Worm (Caenorhabditis elegans) whole organism, young adult: Measurements from ENCODE around the gene skpo-2.

Source experiments
- Y53G8AR.9 ChIP-seq: fragments of 200-800 bp; sonication (Bioruptor generic); conservative IDR thresholded peaks from 2 replicates; pipeline ENCODE4 v1.3.6; 2022; ENCODE audit warnings: missing genetic modification reagents, missing genetic modification characterization, missing compliant biosample characterization
- ceh-58 ChIP-seq: fragments of 200-800 bp; sonication (Bioruptor generic); IDR thresholded peaks from 2 replicates; pipeline ENCODE4 v1.3.6; 2022; ENCODE audit warnings: missing genetic modification characterization, missing compliant biosample characterization
- ekl-4 ChIP-seq: fragments of 200-800 bp; sonication (Bioruptor generic); IDR thresholded peaks from 2 replicates; pipeline ENCODE4 v1.3.6; 2022; ENCODE audit warnings: missing genetic modification reagents, missing genetic modification characterization, missing compliant biosample characterization
- hlh-26 ChIP-seq: fragments of 200-800 bp; sonication (Bioruptor generic); conservative IDR thresholded peaks from 2 replicates; pipeline ENCODE4 v1.3.6; 2022; ENCODE audit warnings: missing genetic modification reagents, missing genetic modification characterization, missing compliant biosample characterization
- lin-40 ChIP-seq: sonication (generic microtip); optimal IDR thresholded peaks from 2 replicates; lab custom pipeline; 2016; ENCODE audit warnings: missing genetic modification characterization, mild to moderate bottlenecking, missing compliant biosample characterization, missing genotype, missing genetic modification reagents
- pha-4 ChIP-seq: fragments of 150-350 bp; sonication (generic microtip); optimal IDR thresholded peaks from 2 replicates; lab custom pipeline; 2014; ENCODE audit warnings: missing biosample characterization, missing genetic modification reagents, missing genetic modification characterization
- snpc-1.1 ChIP-seq: sonication (generic microtip); optimal IDR thresholded peaks from 2 replicates; lab custom pipeline; 2017; ENCODE audit warnings: missing genetic modification characterization, mild to moderate bottlenecking, missing compliant biosample characterization, antibody characterized with exemption, moderate library complexity, missing genotype, missing genetic modification reagents; ENCODE audit not compliant: insufficient read depth
- snpc-1.3 ChIP-seq: sonication (generic microtip); optimal IDR thresholded peaks from 2 replicates; lab custom pipeline; 2017; ENCODE audit warnings: missing genetic modification characterization, mild to moderate bottlenecking, missing compliant biosample characterization, antibody characterized with exemption, moderate library complexity, missing genotype, missing genetic modification reagents; ENCODE audit not compliant: insufficient read depth
- snpc-4 ChIP-seq, 5 experiments: fragments of 150-350 bp in 1 of 5; sonication (generic microtip) in 4 of 5; optimal IDR thresholded peaks; 2 replicates each; lab custom pipeline; 2014 to 2018; ENCODE audit warnings: missing genetic modification characterization in 5 of 5, missing biosample characterization in 3 of 5, antibody characterized with exemption in 2 of 5, mild to moderate bottlenecking in 2 of 5, missing compliant biosample characterization in 2 of 5, missing genotype in 2 of 5, moderate library complexity in 2 of 5, missing genetic modification reagents in 1 of 5
- unc-62 ChIP-seq: fragments of 150-350 bp; optimal IDR thresholded peaks from 2 replicates; lab custom pipeline; 2014; ENCODE audit warnings: missing biosample characterization, missing genetic modification reagents, missing genetic modification characterization

ce11 chrII:3387503-3387902, 48.8 kb downstream of the skpo-2 start, which contains the start of gene T06D4.6:
- TF ChIP-seq Y53G8AR.9 (GFP tag; lab: Robert Waterston, UW) = no peak
- no peak for TF ChIP-seq snpc-1.1
- no peak for TF ChIP-seq lin-40 (tag; lab: Kevin White, UChicago)
- no peak for TF ChIP-seq hlh-26 (GFP tag; lab: Robert Waterston, UW)
- no peak for TF ChIP-seq pha-4
- no peak for TF ChIP-seq snpc-1.3 (tag; lab: Kevin White, UChicago)
- no peak for TF ChIP-seq ekl-4 (GFP tag; lab: Robert Waterston, UW)
- no peak for TF ChIP-seq unc-62 (GFP tag; lab: Kevin White, UChicago)
- TF ChIP-seq ceh-58 (GFP tag; lab: Robert Waterston, UW) = no peak
- TF ChIP-seq snpc-4 (GFP tag; optimal IDR thresholded peaks at IDR 0.05; lab: Kevin White, UChicago) = no peak
- TF ChIP-seq snpc-4 (tag; optimal IDR thresholded peaks at IDR 0.05; lab: Kevin White, UChicago) = no peak
